Worm (Caenorhabditis elegans): Measurements from ENCODE around the gene F44E2.9.

The F44E2.9 gene

ce11 chrIII:8867922-8868655 lies 17.8 kb upstream of the F44E2.9 start (continued):
- TF ChIP-seq mdt-29 (GFP tag; IDR thresholded peaks at IDR 0.05) = no peak
- peak in 1 of 2 experiments; percentile 3 for TF ChIP-seq unc-62 (GFP tag; optimal IDR thresholded peaks at IDR 0.05 in 1 of 2)
- TF ChIP-seq unc-62 (tag; optimal IDR thresholded peaks at IDR 0.05) = no peak
- TF ChIP-seq lin-13 (GFP tag; optimal IDR thresholded peaks at IDR 0.05) = peak; percentile 33
- TF ChIP-seq lsy-2 (tag; optimal IDR thresholded peaks at IDR 0.05) = peak in 1 of 2 experiments; percentile 70
- peak; percentile 8 for TF ChIP-seq aha-1 (tag)
- peak; percentile 55 for TF ChIP-seq T20F7.1 (GFP tag; optimal IDR thresholded peaks at IDR 0.05)
- TF ChIP-seq dmd-8 (GFP tag; IDR thresholded peaks at IDR 0.05) = 0 out of 2 replicates have a peak, but pooled peaks have one; percentile 54
- TF ChIP-seq unc-130 (GFP tag; optimal IDR thresholded peaks at IDR 0.05) = no peak
- peak; percentile 95 for TF ChIP-seq nhr-28 (tag; optimal IDR thresholded peaks at IDR 0.05)
- no peak for TF ChIP-seq lin-39 (tag; optimal IDR thresholded peaks at IDR 0.05)
- TF ChIP-seq dve-1 (tag; optimal IDR thresholded peaks at IDR 0.05; ENCODE audit: insufficient read depth) = peak; percentile 93
- TF ChIP-seq nhr-6 (tag; optimal IDR thresholded peaks at IDR 0.05) = no peak
- peak; percentile 33 for TF ChIP-seq dpl-1 (GFP tag; optimal IDR thresholded peaks at IDR 0.05)

ce11 chrIII:8866983-8867842 lies 16.9 kb upstream of the F44E2.9 start:
- TF ChIP-seq daf-19 (GFP tag; conservative IDR thresholded peaks at IDR 0.05) (no peak), F26F4.8 (GFP tag; conservative IDR thresholded peaks at IDR 0.05) (no peak), snpc-4 (tag; optimal IDR thresholded peaks at IDR 0.05) (no peak), mdl-1 (tag; optimal IDR thresholded peaks at IDR 0.05) (peak; percentile 10 to 65), ceh-44 (GFP tag; IDR thresholded peaks at IDR 0.05) (no peak), zip-11 (GFP tag; IDR thresholded peaks at IDR 0.05) (no peak), lsy-2 (tag; optimal IDR thresholded peaks at IDR 0.05) (peak in 1 of 2 experiments; percentile 42), attf-4 (tag; optimal IDR thresholded peaks at IDR 0.05) (no peak), T20F7.1 (GFP tag; optimal IDR thresholded peaks at IDR 0.05) (no peak), F44E2.7 (GFP tag; IDR thresholded peaks at IDR 0.05) (no peak), zag-1 (tag; optimal IDR thresholded peaks at IDR 0.05) (no peak), ztf-11 (tag; optimal IDR thresholded peaks at IDR 0.05) (no peak), daf-16 (GFP tag; optimal IDR thresholded peaks at IDR 0.05) (no peak), daf-16 (tag; optimal IDR thresholded peaks at IDR 0.05) (peak; percentile 32), hif-1 (tag; optimal IDR thresholded peaks at IDR 0.05) (no peak), lin-39 (tag; optimal IDR thresholded peaks at IDR 0.05) (no peak), fos-1 (tag; optimal IDR thresholded peaks at IDR 0.05) (no peak), egl-27 (tag; optimal IDR thresholded peaks at IDR 0.05) (no peak), pqm-1 (tag; optimal IDR thresholded peaks at IDR 0.05) (peak; percentile 19), nhr-77 (tag; optimal IDR thresholded peaks at IDR 0.05) (no peak), zfp-2 (tag; optimal IDR thresholded peaks at IDR 0.05) (no peak), saeg-2 (GFP tag; IDR thresholded peaks at IDR 0.05) (0 out of 2 replicates have a peak, but pooled peaks have one; percentile 7), unc-62 (GFP tag; optimal IDR thresholded peaks at IDR 0.05 in 1 of 2) (peak in 1 of 2 experiments; percentile 67), unc-62 (tag; optimal IDR thresholded peaks at IDR 0.05) (no peak), snpc-1.2 (GFP tag; IDR thresholded peaks at IDR 0.05) (no peak), nhr-11 (tag; optimal IDR thresholded peaks at IDR 0.05) (no peak), lin-13 (GFP tag; optimal IDR thresholded peaks at IDR 0.05) (peak; percentile 53), cey-2 (tag; optimal IDR thresholded peaks at IDR 0.05; ENCODE audit: borderline replicate concordance, insufficient read depth) (peak; percentile 66), gei-8 (GFP tag; optimal IDR thresholded peaks at IDR 0.05) (no peak), nhr-102 (tag; optimal IDR thresholded peaks at IDR 0.05) (no peak), arid-1 (GFP tag; conservative IDR thresholded peaks at IDR 0.05) (no peak; the same call in 1 of the 2 replicates), aha-1 (tag) (peak; percentile 94), lin-15B (tag; optimal IDR thresholded peaks at IDR 0.05) (no peak), nhr-28 (tag; optimal IDR thresholded peaks at IDR 0.05) (peak; percentile 74), zfp-3 (GFP tag; conservative IDR thresholded peaks at IDR 0.05) (0 out of 2 replicates have a peak, but pooled peaks have one; percentile 24), ceh-28 (tag; optimal IDR thresholded peaks at IDR 0.05) (peak; percentile 41), php-3 (GFP tag; IDR thresholded peaks at IDR 0.05) (no peak), lim-7 (GFP tag; IDR thresholded peaks at IDR 0.05) (no peak), madf-5 (GFP tag; IDR thresholded peaks at IDR 0.05) (no peak), mxl-2 (GFP tag; conservative IDR thresholded peaks at IDR 0.05) (no peak), dve-1 (tag; optimal IDR thresholded peaks at IDR 0.05; ENCODE audit: insufficient read depth) (peak; percentile 60)
